Worm (Caenorhabditis elegans) whole organism, L1 larva: Measurements from ENCODE around the gene C54E4.4.

Experiments
- F16B12.6 ChIP-seq: fragments of 150-350 bp; optimal IDR thresholded peaks from 2 replicates; lab custom pipeline; 2014; ENCODE audit warnings: missing biosample characterization, missing genetic modification characterization
- ama-1 ChIP-seq: fragments of 150-350 bp; optimal IDR thresholded peaks from 2 replicates; lab custom pipeline; 2014
- ceh-90 ChIP-seq: sonication (generic microtip); optimal IDR thresholded peaks from 2 replicates; lab custom pipeline; 2016; ENCODE audit warnings: missing genetic modification characterization, missing compliant biosample characterization
- ces-1 ChIP-seq: fragments of 150-350 bp; optimal IDR thresholded peaks from 2 replicates; lab custom pipeline; 2014; ENCODE audit warnings: missing biosample characterization, missing genetic modification reagents, missing genetic modification characterization
- fkh-8 ChIP-seq: sonication (generic microtip); optimal IDR thresholded peaks from 2 replicates; lab custom pipeline; 2016; ENCODE audit warnings: mild to moderate bottlenecking, missing genetic modification characterization, missing compliant biosample characterization
- lir-3 ChIP-seq: sonication (generic microtip); optimal IDR thresholded peaks from 2 replicates; lab custom pipeline; 2016; ENCODE audit warnings: mild to moderate bottlenecking, missing genetic modification characterization, moderate library complexity, missing compliant biosample characterization; ENCODE audit not compliant: poor library complexity
- nhr-11 ChIP-seq: fragments of 150-350 bp; optimal IDR thresholded peaks from 2 replicates; lab custom pipeline; 2014; ENCODE audit warnings: missing biosample characterization, missing genetic modification characterization
- nhr-20 ChIP-seq: sonication (generic microtip); optimal IDR thresholded peaks from 2 replicates; lab custom pipeline; 2016; ENCODE audit warnings: mild to moderate bottlenecking, missing genetic modification characterization, missing compliant biosample characterization
- nhr-71 ChIP-seq: sonication (generic microtip); optimal IDR thresholded peaks from 2 replicates; lab custom pipeline; 2016; ENCODE audit warnings: mild to moderate bottlenecking, missing genetic modification characterization, moderate library complexity, missing compliant biosample characterization
- snu-23 ChIP-seq: sonication (generic microtip); optimal IDR thresholded peaks from 2 replicates; lab custom pipeline; 2016; ENCODE audit warnings: missing genetic modification characterization, missing compliant biosample characterization
- unc-86 ChIP-seq: sonication (generic microtip); optimal IDR thresholded peaks from 2 replicates; lab custom pipeline; 2016; ENCODE audit warnings: missing genetic modification characterization, missing compliant biosample characterization

- TF ChIP-seq lir-3 (tag; lab: Kevin White, UChicago) (no peak), fkh-8 (tag; lab: Kevin White, UChicago) (peak; percentile 36), ama-1 (lab: Kevin White, UChicago) (no peak), nhr-71 (tag; lab: Kevin White, UChicago) (no peak), snu-23 (GFP tag; lab: Kevin White, UChicago) (peak; percentile 35), nhr-20 (tag; lab: Kevin White, UChicago) (peak; percentile 51), F16B12.6 (tag; lab: Kevin White, UChicago) (no peak), ces-1 (no peak), nhr-11 (tag; lab: Kevin White, UChicago) (no peak), ceh-90 (tag; lab: Kevin White, UChicago) (no peak), unc-86 (tag; lab: Kevin White, UChicago) (no peak)
These were observed 27.2 kb upstream of the C54E4.4 start for ce11 chrIV:2195598-2195997.
